Worm (Caenorhabditis elegans): ENCODE data around the gene W03F9.4.
A peak's percentile ranks its signal among the peaks of the same experiment; 100 is the strongest.

DNA sequence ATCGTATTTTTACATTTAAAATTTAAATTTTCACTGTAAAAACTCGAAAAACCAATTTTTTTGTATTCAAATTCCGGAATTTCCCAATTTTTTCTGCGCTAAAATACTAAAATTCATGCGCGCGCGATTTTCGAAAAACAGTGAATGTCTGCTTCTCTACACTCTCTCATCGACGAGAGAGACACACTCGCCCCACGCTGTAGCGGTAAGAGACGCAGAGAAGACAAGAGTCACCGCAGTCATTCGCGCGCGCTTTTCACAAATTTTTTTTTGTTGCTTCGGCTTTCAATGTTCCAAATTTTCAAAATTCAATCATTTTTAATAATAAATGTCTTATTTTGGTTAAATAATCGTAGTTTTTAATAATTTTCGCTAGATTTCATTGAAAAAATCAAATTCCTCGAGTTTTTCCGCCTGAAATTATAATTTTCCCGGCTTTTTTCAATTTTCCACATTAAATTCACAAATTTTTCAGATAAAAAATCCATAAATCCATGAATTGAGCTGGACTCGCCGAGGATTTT lies 34.6 kb upstream of the W03F9.4 start, which contains the start of gene arid-1:
- TF ChIP-seq ztf-6 (GFP tag; IDR thresholded peaks at IDR 0.05) (no peak), B0261.1 (tag; optimal IDR thresholded peaks at IDR 0.05) (no peak), xnd-1 (tag; optimal IDR thresholded peaks at IDR 0.05) (peak; percentile 46), F57C9.4 (tag; optimal IDR thresholded peaks at IDR 0.05) (no peak)
